Fruit fly (Drosophila melanogaster) whole organism, pupa: ENCODE data around the gene ninaG.

Experiments
- CG10348 ChIP-seq: fragments of 200-800 bp; sonication (Bioruptor generic); IDR thresholded peaks from 2 replicates; pipeline ENCODE4 v1.3.6; 2022; ENCODE audit warnings: missing biosample characterization, missing genetic modification characterization
- CG13204 ChIP-seq: fragments of 200-800 bp; sonication (Bioruptor generic); optimal IDR thresholded peaks from 2 replicates; lab custom pipeline; 2018; ENCODE audit warnings: missing biosample characterization, mild to moderate bottlenecking, missing genetic modification characterization, moderate library complexity
- CG14655 ChIP-seq: fragments of 200-800 bp; sonication (Bioruptor generic); optimal IDR thresholded peaks from 3 replicates; lab custom pipeline; 2017; ENCODE audit warnings: mild to moderate bottlenecking, missing biosample characterization, missing genetic modification reagents, missing genetic modification characterization
- CG15710 ChIP-seq: fragments of 200-800 bp; sonication (Bioruptor generic); optimal IDR thresholded peaks from 2 replicates; lab custom pipeline; 2018; ENCODE audit warnings: missing biosample characterization, mild to moderate bottlenecking, missing genetic modification characterization, moderate library complexity
- D1 ChIP-seq: fragments of 200-800 bp; sonication (Bioruptor generic); optimal IDR thresholded peaks from 2 replicates; lab custom pipeline; 2018; ENCODE audit warnings: missing biosample characterization, mild to moderate bottlenecking, missing genetic modification characterization, moderate library complexity
- Snoo ChIP-seq: fragments of 200-800 bp; sonication (Bioruptor generic); optimal IDR thresholded peaks from 3 replicates; lab custom pipeline; 2017; ENCODE audit warnings: missing biosample characterization, mild to moderate bottlenecking, missing genetic modification characterization, inconsistent platforms
- fd96Ca ChIP-seq: fragments of 200-800 bp; sonication (Bioruptor generic); IDR thresholded peaks from 3 replicates; pipeline ENCODE4 v1.3.6; 2022; ENCODE audit warnings: missing biosample characterization, missing genetic modification characterization
- rn ChIP-seq: fragments of 200-800 bp; sonication (Bioruptor generic); IDR thresholded peaks from 2 replicates; pipeline ENCODE4 v1.3.6; 2022; ENCODE audit warnings: missing biosample characterization, missing genetic modification characterization

dm6 chr3R:11412371-11412770 is 9.1 kb downstream of the ninaG start, which contains the start of gene Ipo9:
- TF ChIP-seq D1 (tag; lab: Kevin White, UChicago) (no peak), CG10348 (GFP tag; lab: Robert Waterston, UW) (no peak), fd96Ca (no peak), CG15710 (no peak), Snoo (tag; lab: Kevin White, UChicago) (no peak), CG14655 (GFP tag; lab: Kevin White, UChicago) (no peak), rn (GFP tag; lab: Robert Waterston, UW) (no peak), CG13204 (GFP tag; lab: Kevin White, UChicago) (no peak)
